Fruit fly (Drosophila melanogaster) whole organism, adult: ENCODE measurements around the gene CG32161.

Source experiments
- CG11617 ChIP-seq: fragments of 200-800 bp; sonication (Bioruptor generic); optimal IDR thresholded peaks from 2 replicates; lab custom pipeline; 2017; ENCODE audit warnings: mild to moderate bottlenecking, missing biosample characterization, missing genetic modification reagents, missing genetic modification characterization
- CG12768 ChIP-seq: fragments of 200-800 bp; sonication (Bioruptor generic); optimal IDR thresholded peaks from 2 replicates; lab custom pipeline; 2017; ENCODE audit warnings: missing biosample characterization, missing genetic modification characterization, mild to moderate bottlenecking, moderate library complexity, missing genetic modification reagents
- CG14711 ChIP-seq: fragments of 200-800 bp; sonication (Bioruptor generic); optimal IDR thresholded peaks from 2 replicates; lab custom pipeline; 2018; ENCODE audit warnings: missing biosample characterization, mild to moderate bottlenecking, missing genetic modification characterization, moderate library complexity
- CG1620 ChIP-seq: fragments of 200-800 bp; sonication (Bioruptor generic); optimal IDR thresholded peaks from 2 replicates; lab custom pipeline; 2016; ENCODE audit warnings: missing biosample characterization, missing genetic modification characterization
- CG33017 ChIP-seq: fragments of 200-800 bp; sonication (Bioruptor generic); optimal IDR thresholded peaks from 2 replicates; lab custom pipeline; 2018; ENCODE audit warnings: missing biosample characterization, mild to moderate bottlenecking, missing genetic modification characterization, moderate library complexity
- CG5204 ChIP-seq: fragments of 200-800 bp; sonication (Bioruptor generic); optimal IDR thresholded peaks from 2 replicates; lab custom pipeline; 2016; ENCODE audit warnings: missing biosample characterization, missing genetic modification characterization
- CG7045 ChIP-seq: fragments of 200-800 bp; sonication (Bioruptor generic); optimal IDR thresholded peaks from 2 replicates; lab custom pipeline; 2017; ENCODE audit warnings: missing biosample characterization, mild to moderate bottlenecking, missing genetic modification characterization
- CG7101 ChIP-seq: fragments of 200-800 bp; sonication (Bioruptor generic); optimal IDR thresholded peaks from 2 replicates; lab custom pipeline; 2018; ENCODE audit warnings: missing biosample characterization, mild to moderate bottlenecking, missing genetic modification characterization, moderate library complexity
- Clk ChIP-seq: fragments of 200-800 bp; sonication (Bioruptor generic); optimal IDR thresholded peaks from 2 replicates; lab custom pipeline; 2017; ENCODE audit warnings: missing biosample characterization, missing genetic modification characterization
- Crg-1 ChIP-seq: fragments of 200-800 bp; sonication (Bioruptor generic); optimal IDR thresholded peaks from 2 replicates; lab custom pipeline; 2016; ENCODE audit warnings: missing biosample characterization, missing genetic modification characterization
- Hr96 ChIP-seq: fragments of 200-800 bp; sonication (Bioruptor generic); optimal IDR thresholded peaks from 2 replicates; lab custom pipeline; 2016; ENCODE audit warnings: missing biosample characterization, missing genetic modification characterization
- Mnt ChIP-seq: fragments of 200-800 bp; sonication (Bioruptor generic); optimal IDR thresholded peaks from 2 replicates; lab custom pipeline; 2016; ENCODE audit warnings: missing biosample characterization, mild to moderate bottlenecking, missing genetic modification characterization
- bab1 ChIP-seq: fragments of 200-800 bp; sonication (Bioruptor generic); optimal IDR thresholded peaks from 3 replicates; lab custom pipeline; 2019; ENCODE audit warnings: missing biosample characterization, mild to moderate bottlenecking, missing genetic modification characterization, moderate library complexity
- cic ChIP-seq: fragments of 200-800 bp; sonication (Bioruptor generic); optimal IDR thresholded peaks from 2 replicates; lab custom pipeline; 2017; ENCODE audit warnings: missing biosample characterization, mild to moderate bottlenecking, missing genetic modification characterization, moderate library complexity
- cnc ChIP-seq, 2 experiments: fragments of >200 bp; optimal IDR thresholded peaks; 2 replicates each; lab custom pipeline; 2017
- kay ChIP-seq: fragments of 200-800 bp; sonication (Bioruptor generic); peaks from one replicate; lab custom pipeline; 2016; ENCODE audit warnings: missing biosample characterization, missing genetic modification characterization, borderline replicate concordance
- ovo ChIP-seq: fragments of 200-800 bp; sonication (Bioruptor generic); optimal IDR thresholded peaks from 2 replicates; lab custom pipeline; 2016; ENCODE audit warnings: missing biosample characterization, missing genetic modification characterization
- pad ChIP-seq: fragments of 200-800 bp; sonication (Bioruptor generic); optimal IDR thresholded peaks from 3 replicates; lab custom pipeline; 2017; ENCODE audit warnings: missing biosample characterization, missing genetic modification characterization, mild to moderate bottlenecking, moderate library complexity, missing genetic modification reagents
- tj ChIP-seq: fragments of 200-800 bp; sonication (Bioruptor generic); optimal IDR thresholded peaks from 3 replicates; lab custom pipeline; 2017; ENCODE audit warnings: missing biosample characterization, mild to moderate bottlenecking, missing genetic modification characterization, moderate library complexity
- toe ChIP-seq: fragments of 200-800 bp; sonication (Bioruptor generic); optimal IDR thresholded peaks from 2 replicates; lab custom pipeline; 2016; ENCODE audit warnings: missing biosample characterization, missing genetic modification characterization

The CG32161 gene

DNA sequence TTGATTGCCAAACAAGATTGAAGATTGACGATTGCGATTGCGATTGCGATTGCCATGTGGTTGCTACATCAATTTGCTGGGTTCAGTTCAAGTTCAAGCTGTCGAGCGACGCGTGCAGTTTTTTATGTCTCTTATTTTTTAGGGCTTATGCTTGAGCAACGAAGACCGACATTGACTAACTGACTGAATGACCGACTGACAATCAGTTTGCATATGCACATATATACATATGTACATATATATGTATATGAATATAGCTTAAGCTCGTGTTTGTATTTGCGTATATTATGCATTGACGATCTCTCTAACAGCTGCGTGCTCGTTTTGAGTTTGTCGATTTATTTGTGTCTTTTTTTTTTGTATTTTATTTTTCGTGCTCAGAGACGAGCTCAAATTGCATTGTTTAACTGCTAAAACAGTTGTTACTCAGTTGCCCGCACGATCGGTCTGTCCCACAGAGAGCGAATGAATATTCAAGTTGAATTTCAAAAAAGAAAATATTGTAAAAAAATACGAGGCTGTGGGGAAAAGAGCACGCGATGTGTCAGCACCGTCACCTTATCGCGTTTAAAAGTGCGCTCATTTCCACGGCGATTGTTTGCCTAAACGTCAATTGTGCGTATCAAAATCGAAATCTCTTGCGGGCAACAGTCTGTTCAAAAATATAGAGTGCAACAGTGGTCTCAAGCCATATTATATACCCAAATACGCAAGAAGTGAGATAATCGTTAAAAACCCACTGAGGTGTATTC is 40.3 kb downstream of the CG32161 start:
- peak; percentile 65 for TF ChIP-seq cic (GFP tag; lab: Kevin White, UChicago)
- no peak for TF ChIP-seq CG5204 (GFP tag; lab: Kevin White, UChicago)
- TF ChIP-seq CG12768 (GFP tag; lab: Kevin White, UChicago): peak; percentile 35
- TF ChIP-seq CG14711: peak; percentile 10
- TF ChIP-seq bab1 (GFP tag; lab: Kevin White, UChicago): peak; percentile 34
- TF ChIP-seq Hr96 (GFP tag; lab: Kevin White, UChicago): no peak
- TF ChIP-seq CG11617 (GFP tag; lab: Kevin White, UChicago): no peak
- TF ChIP-seq CG7101 (tag; lab: Kevin White, UChicago): no peak
- peak; percentile 29 for TF ChIP-seq tj (GFP tag; lab: Kevin White, UChicago)
- TF ChIP-seq ovo (GFP tag; lab: Kevin White, UChicago): no peak
- TF ChIP-seq Crg-1 (GFP tag; lab: Kevin White, UChicago): no peak
- TF ChIP-seq CG33017 (tag; lab: Kevin White, UChicago): no peak
- peak; percentile 95 for TF ChIP-seq kay (GFP tag; lab: Kevin White, UChicago)
- no peak for TF ChIP-seq CG1620
- TF ChIP-seq Clk (GFP tag; lab: Kevin White, UChicago): no peak

DNA sequence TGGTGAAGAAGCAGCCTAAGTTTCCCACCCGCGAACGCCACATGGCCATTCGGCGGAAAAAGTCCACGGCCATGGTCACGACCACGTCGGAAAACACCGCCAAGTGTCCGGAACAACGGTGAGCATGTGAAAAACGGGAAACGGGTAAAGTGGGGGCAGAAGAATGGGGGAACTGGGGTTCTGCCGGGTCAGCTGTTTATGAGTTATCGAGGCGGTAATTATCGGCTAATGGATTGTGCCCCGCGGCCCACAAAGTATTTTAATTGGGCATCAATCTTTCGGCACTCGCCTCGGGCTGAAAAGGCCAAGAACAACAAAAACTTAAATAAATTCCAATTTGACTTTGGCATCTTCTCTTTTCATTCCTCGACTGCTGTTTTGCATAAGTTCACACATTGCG is 41.2 kb downstream of the CG32161 start:
- TF ChIP-seq tj (GFP tag; lab: Kevin White, UChicago): peak; percentile 60
- no peak for TF ChIP-seq CG7045
- TF ChIP-seq CG1620: no peak

DNA sequence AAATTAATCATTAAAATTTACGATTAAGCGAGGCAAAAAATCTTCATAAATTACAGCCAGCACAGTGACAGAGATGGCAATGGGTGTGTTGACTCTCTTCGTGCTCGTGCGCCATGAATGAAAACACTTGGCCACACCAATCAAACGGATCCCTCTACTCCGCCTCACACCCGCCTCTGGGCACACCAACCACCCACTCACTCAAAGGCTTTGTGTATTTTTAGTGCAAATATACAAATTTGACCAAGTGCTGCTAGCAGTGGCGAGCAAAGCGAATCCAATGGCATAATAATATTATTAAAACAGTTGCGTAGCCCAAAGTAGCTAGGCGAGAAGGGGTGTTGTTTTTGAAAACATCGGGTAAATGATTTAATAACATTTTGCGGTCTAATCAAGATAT is 43.5 kb downstream of the CG32161 start:
- TF ChIP-seq CG7045 (no peak), CG7101 (tag; lab: Kevin White, UChicago) (no peak), CG33017 (tag; lab: Kevin White, UChicago) (no peak), CG5204 (GFP tag; lab: Kevin White, UChicago) (no peak), cnc (optimal IDR thresholded peaks at IDR 0.05; lab: Kevin White, UChicago) (no peak), CG14711 (no peak), Hr96 (GFP tag; lab: Kevin White, UChicago) (no peak), CG12768 (GFP tag; lab: Kevin White, UChicago) (no peak), pad (GFP tag; lab: Kevin White, UChicago) (no peak), Mnt (GFP tag; lab: Kevin White, UChicago) (no peak), ovo (GFP tag; lab: Kevin White, UChicago) (no peak), Crg-1 (GFP tag; lab: Kevin White, UChicago) (no peak), toe (no peak), CG1620 (no peak), tj (GFP tag; lab: Kevin White, UChicago) (no peak), bab1 (GFP tag; lab: Kevin White, UChicago) (no peak), kay (GFP tag; lab: Kevin White, UChicago) (no peak), cic (GFP tag; lab: Kevin White, UChicago) (no peak)

DNA sequence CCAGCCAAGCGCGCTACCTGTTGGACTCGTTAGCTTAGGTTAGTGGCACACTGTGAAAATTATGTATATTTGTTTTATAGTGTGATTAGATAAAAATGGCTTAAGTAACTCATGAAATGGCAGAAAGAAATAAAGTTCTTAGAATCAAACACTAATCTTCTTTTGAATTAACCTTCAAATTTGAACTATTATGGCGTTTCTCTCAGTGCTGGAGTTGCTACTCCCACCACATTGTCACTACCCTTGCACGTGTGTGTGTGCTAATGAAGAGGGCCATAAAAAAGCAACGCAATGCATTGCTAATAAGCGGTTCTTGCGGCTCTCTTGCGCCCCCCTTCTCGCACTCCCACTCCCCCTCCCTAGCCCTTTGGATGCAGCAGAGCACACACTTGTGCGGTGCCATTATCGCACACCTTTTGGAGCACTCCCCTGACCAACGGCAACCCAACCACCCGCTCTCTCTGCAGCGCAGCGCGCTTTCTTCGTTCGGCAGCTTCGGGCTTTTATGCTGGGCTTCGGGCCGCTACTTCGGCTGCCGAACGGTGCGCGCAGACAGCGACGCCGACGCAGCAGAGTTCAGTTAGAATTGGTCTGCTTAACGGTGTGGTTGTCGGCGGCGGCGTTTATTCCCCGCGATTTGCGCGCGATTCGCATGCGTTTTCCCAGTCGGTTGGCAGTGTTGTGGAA is 44.8 kb downstream of the CG32161 start:
- TF ChIP-seq Crg-1 (GFP tag; lab: Kevin White, UChicago) (peak; percentile 42), Hr96 (GFP tag; lab: Kevin White, UChicago) (no peak), CG33017 (tag; lab: Kevin White, UChicago) (peak; percentile 9), CG5204 (GFP tag; lab: Kevin White, UChicago) (no peak), cnc (optimal IDR thresholded peaks at IDR 0.05; lab: Kevin White, UChicago) (no peak), Clk (GFP tag; lab: Kevin White, UChicago) (no peak), ovo (GFP tag; lab: Kevin White, UChicago) (peak; percentile 54), pad (GFP tag; lab: Kevin White, UChicago) (peak; percentile 66), kay (GFP tag; lab: Kevin White, UChicago) (peak; percentile 22), CG7101 (tag; lab: Kevin White, UChicago) (peak; percentile 55), bab1 (GFP tag; lab: Kevin White, UChicago) (peak; percentile 82), cic (GFP tag; lab: Kevin White, UChicago) (peak; percentile 43), CG14711 (peak; percentile 58), CG11617 (GFP tag; lab: Kevin White, UChicago) (peak; percentile 46), toe (no peak), CG7045 (no peak), tj (GFP tag; lab: Kevin White, UChicago) (peak; percentile 88), Mnt (GFP tag; lab: Kevin White, UChicago) (peak; percentile 46), CG1620 (no peak), CG12768 (GFP tag; lab: Kevin White, UChicago) (peak; percentile 61)

DNA sequence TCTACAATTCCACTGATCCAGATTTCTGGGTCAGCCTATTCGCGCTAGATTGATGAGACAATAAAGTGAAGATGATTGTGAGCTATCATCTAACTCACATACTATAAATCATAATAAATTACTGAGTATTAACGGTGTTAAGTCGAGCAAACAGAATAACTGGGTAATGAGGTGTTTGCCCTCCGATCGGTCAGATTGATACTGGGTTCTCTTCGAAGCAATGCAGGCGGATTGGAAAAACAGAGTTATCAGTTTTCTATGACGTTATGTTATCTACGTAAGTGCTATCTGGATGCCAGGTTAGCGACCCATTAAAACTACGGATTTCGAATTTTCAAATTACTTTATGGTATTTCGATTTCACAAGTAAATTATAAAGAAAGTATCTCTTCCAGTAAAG is 45.9 kb downstream of the CG32161 start:
- no peak for TF ChIP-seq cic (GFP tag; lab: Kevin White, UChicago)
- TF ChIP-seq kay (GFP tag; lab: Kevin White, UChicago): peak; percentile 32

DNA sequence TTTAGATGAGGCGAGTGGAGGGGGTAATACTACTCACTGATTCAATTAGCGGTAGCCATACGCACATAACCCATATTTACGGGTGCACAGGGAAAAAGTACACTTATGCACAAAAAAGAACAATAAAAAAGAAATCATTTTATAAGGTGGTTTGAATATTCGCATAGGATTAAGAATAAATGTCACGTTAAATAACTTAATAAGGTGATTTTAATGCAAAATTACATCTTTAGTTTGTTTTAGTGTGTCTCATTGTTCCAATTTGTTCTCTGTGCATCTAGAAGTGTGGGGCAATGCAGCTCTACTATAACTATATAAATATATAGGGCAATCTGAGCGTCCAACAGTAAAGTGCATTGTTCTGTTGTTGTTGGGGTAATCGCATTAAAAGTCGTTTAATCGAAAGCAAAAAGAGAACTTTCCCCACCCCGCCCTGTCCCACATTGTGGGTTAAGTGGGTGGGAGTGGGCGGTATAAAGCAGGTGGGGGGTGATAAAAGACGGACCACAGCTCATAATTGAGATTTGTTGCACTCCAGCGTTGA is 46.8 kb downstream of the CG32161 start:
- TF ChIP-seq CG5204 (GFP tag; lab: Kevin White, UChicago) (peak; percentile 6), CG14711 (peak; percentile 5), CG12768 (GFP tag; lab: Kevin White, UChicago) (no peak), kay (GFP tag; lab: Kevin White, UChicago) (no peak), CG7045 (peak; percentile 21)
